Fruit fly (Drosophila melanogaster): ENCODE results near the gene Ggamma30A.

The Ggamma30A gene

DNA sequence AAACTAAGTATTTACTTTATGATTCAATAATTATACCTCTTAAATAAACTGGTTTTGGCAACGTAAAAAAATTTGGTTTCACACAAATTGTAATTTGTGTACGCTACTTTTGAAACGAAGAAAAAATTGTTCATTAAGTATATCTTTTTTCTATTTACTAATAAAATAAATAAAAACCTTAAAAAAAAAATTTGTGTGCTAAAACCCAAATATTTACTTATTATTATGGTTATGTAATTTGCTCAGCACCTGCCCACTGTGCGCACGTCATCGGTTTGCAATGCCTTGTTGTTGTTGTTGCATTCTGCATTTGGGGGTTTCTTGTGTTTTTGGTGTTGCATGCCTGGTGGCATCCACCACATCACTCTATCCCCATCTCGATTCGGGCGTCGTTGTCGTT, 49.2 kb upstream of the Ggamma30A start (continued):
- TF ChIP-seq unc-4 (GFP tag; IDR thresholded peaks at IDR 0.05; ENCODE audit: partially characterized antibody) (no peak), CG6175 (GFP tag; IDR thresholded peaks at IDR 0.05) (no peak), fd96Cb (tag; optimal IDR thresholded peaks at IDR 0.05) (peak; percentile 54), Hr3 (GFP tag; optimal IDR thresholded peaks at IDR 0.05) (peak; percentile 47), chm (GFP tag; IDR thresholded peaks at IDR 0.05) (no peak), CG17385 (GFP tag; optimal IDR thresholded peaks at IDR 0.05) (peak; percentile 10), sug (tag; optimal IDR thresholded peaks at IDR 0.05) (no peak), onecut (GFP tag; IDR thresholded peaks at IDR 0.05) (no peak), Camta (GFP tag; optimal IDR thresholded peaks at IDR 0.05) (no peak), CG9797 (GFP tag; optimal IDR thresholded peaks at IDR 0.05) (no peak), NFAT (GFP tag; IDR thresholded peaks at IDR 0.05) (no peak), CG8924 (tag; optimal IDR thresholded peaks at IDR 0.05) (peak; percentile 24), hkb (optimal IDR thresholded peaks at IDR 0.05) (no peak), hkb (GFP tag; IDR thresholded peaks at IDR 0.05) (peak; percentile 61), croc (GFP tag; conservative IDR thresholded peaks at IDR 0.05) (peak; percentile 43; the same call in 2 of the 3 replicates), phol (tag; optimal IDR thresholded peaks at IDR 0.05) (peak; percentile 77), CG14710 (tag; optimal IDR thresholded peaks at IDR 0.05) (peak; percentile 33), maf-S (GFP tag; optimal IDR thresholded peaks at IDR 0.05) (no peak), CG10274 (GFP tag; optimal IDR thresholded peaks at IDR 0.05) (no peak), btn (GFP tag; optimal IDR thresholded peaks at IDR 0.05) (no peak), CG1603 (tag; optimal IDR thresholded peaks at IDR 0.05) (no peak), CG10543 (GFP tag; optimal IDR thresholded peaks at IDR 0.05) (no peak), BEAF-32 (GFP tag; optimal IDR thresholded peaks at IDR 0.05) (no peak), CG32532 (GFP tag; IDR thresholded peaks at IDR 0.05) (no peak), bbx (GFP tag; IDR thresholded peaks at IDR 0.05; ENCODE audit: partially characterized antibody) (no peak), CG31224 (GFP tag; IDR thresholded peaks at IDR 0.05) (no peak), Antp (GFP tag; optimal IDR thresholded peaks at IDR 0.05) (no peak), ap (GFP tag; IDR thresholded peaks at IDR 0.05) (no peak), Fer1 (GFP tag; optimal IDR thresholded peaks at IDR 0.05) (no peak), NfI (GFP tag; optimal IDR thresholded peaks at IDR 0.05) (no peak), CG10267 (tag; optimal IDR thresholded peaks at IDR 0.05) (peak; percentile 32), insv (GFP tag; optimal IDR thresholded peaks at IDR 0.05) (no peak), CG4820 (GFP tag; optimal IDR thresholded peaks at IDR 0.05) (no peak), CG33557 (GFP tag; optimal IDR thresholded peaks at IDR 0.05) (no peak), bigmax (GFP tag; optimal IDR thresholded peaks at IDR 0.05) (no peak), so (GFP tag; IDR thresholded peaks at IDR 0.05) (no peak; the same call in 2 of the 3 replicates), pan (optimal IDR thresholded peaks at IDR 0.05) (no peak), pan (GFP tag; optimal IDR thresholded peaks at IDR 0.05 in 1 of 2, IDR thresholded peaks at IDR 0.05 in 1 of 2) (peak in 1 of 2 experiments; percentile 51), inv (GFP tag; IDR thresholded peaks at IDR 0.05; ENCODE audit: partially characterized antibody) (no peak), CG31365 (tag; optimal IDR thresholded peaks at IDR 0.05) (no peak), ash1 (GFP tag; optimal IDR thresholded peaks at IDR 0.05) (no peak), Asciz (GFP tag; optimal IDR thresholded peaks at IDR 0.05) (peak; percentile 72), H15 (GFP tag; IDR thresholded peaks at IDR 0.05) (no peak), CG3163 (GFP tag; optimal IDR thresholded peaks at IDR 0.05) (no peak), Hr78 (GFP tag; optimal IDR thresholded peaks at IDR 0.05) (no peak), aop (GFP tag; IDR thresholded peaks at IDR 0.05) (no peak), D (optimal IDR thresholded peaks at IDR 0.05) (no peak), D (GFP tag; optimal IDR thresholded peaks at IDR 0.05) (peak; percentile 45), Xrp1 (GFP tag; IDR thresholded peaks at IDR 0.05) (no peak), Ets65A (GFP tag) (no peak), CG8388 (GFP tag; optimal IDR thresholded peaks at IDR 0.05) (peak; percentile 71), CG12744 (GFP tag; optimal IDR thresholded peaks at IDR 0.05) (no peak)
